Worm (Caenorhabditis elegans): Measurements from ENCODE around the gene sra-31.

DNA sequence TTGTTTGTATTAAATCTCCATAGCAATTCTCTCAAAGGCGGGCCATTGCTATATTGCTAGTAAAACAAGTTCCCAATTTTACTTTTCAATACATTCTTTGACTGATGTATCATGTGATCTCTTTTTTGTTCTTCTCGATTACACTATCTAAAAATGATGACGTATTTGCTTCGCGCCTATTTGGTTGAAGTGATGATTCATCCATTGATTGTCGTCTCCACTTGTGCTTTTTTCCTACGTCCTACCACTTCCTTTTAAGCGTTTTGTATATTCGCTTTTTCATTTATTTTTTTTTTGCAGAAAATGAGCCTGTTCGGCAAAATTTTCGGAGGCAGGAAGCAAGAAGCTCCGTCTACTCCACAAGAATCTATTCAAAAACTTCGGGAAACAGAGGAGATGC lies 11.1 kb upstream of the sra-31 start, which contains the start of gene vps-32.1:
- no peak for TF ChIP-seq ceh-36 (tag; optimal IDR thresholded peaks at IDR 0.05)
- no peak for TF ChIP-seq tbx-11 (GFP tag; IDR thresholded peaks at IDR 0.05)
- TF ChIP-seq pes-1 (GFP tag; IDR thresholded peaks at IDR 0.05), result no peak
- TF ChIP-seq tbx-37 (GFP tag; conservative IDR thresholded peaks at IDR 0.05), result no peak
- no peak for TF ChIP-seq ama-1 (optimal IDR thresholded peaks at IDR 0.05)
- no peak for TF ChIP-seq tra-4 (tag; optimal IDR thresholded peaks at IDR 0.05)
- no peak for TF ChIP-seq flt-1 (GFP tag; IDR thresholded peaks at IDR 0.05)
- TF ChIP-seq hmbx-1 (tag; optimal IDR thresholded peaks at IDR 0.05), result no peak
- no peak for TF ChIP-seq sea-1 (GFP tag; conservative IDR thresholded peaks at IDR 0.05)
- TF ChIP-seq scrt-1 (GFP tag; IDR thresholded peaks at IDR 0.05), result no peak
- TF ChIP-seq aly-1 (tag; optimal IDR thresholded peaks at IDR 0.05), result no peak

Data from whole organism, early embryonic.